Fruit fly (Drosophila melanogaster) whole organism, adult: Measurements from ENCODE around the gene CG42854.
A peak's percentile ranks its signal among the peaks of the same experiment; 100 is the strongest.

ENCODE experiments used
- CG11617 ChIP-seq: fragments of 200-800 bp; sonication (Bioruptor generic); optimal IDR thresholded peaks from 2 replicates; lab custom pipeline; 2017; ENCODE audit warnings: mild to moderate bottlenecking, missing biosample characterization, missing genetic modification reagents, missing genetic modification characterization
- CG12768 ChIP-seq: fragments of 200-800 bp; sonication (Bioruptor generic); optimal IDR thresholded peaks from 2 replicates; lab custom pipeline; 2017; ENCODE audit warnings: missing biosample characterization, missing genetic modification characterization, mild to moderate bottlenecking, moderate library complexity, missing genetic modification reagents
- CG14711 ChIP-seq: fragments of 200-800 bp; sonication (Bioruptor generic); optimal IDR thresholded peaks from 2 replicates; lab custom pipeline; 2018; ENCODE audit warnings: missing biosample characterization, mild to moderate bottlenecking, missing genetic modification characterization, moderate library complexity
- CG1620 ChIP-seq: fragments of 200-800 bp; sonication (Bioruptor generic); optimal IDR thresholded peaks from 2 replicates; lab custom pipeline; 2016; ENCODE audit warnings: missing biosample characterization, missing genetic modification characterization
- CG33017 ChIP-seq: fragments of 200-800 bp; sonication (Bioruptor generic); optimal IDR thresholded peaks from 2 replicates; lab custom pipeline; 2018; ENCODE audit warnings: missing biosample characterization, mild to moderate bottlenecking, missing genetic modification characterization, moderate library complexity
- CG5204 ChIP-seq: fragments of 200-800 bp; sonication (Bioruptor generic); optimal IDR thresholded peaks from 2 replicates; lab custom pipeline; 2016; ENCODE audit warnings: missing biosample characterization, missing genetic modification characterization
- CG7045 ChIP-seq: fragments of 200-800 bp; sonication (Bioruptor generic); optimal IDR thresholded peaks from 2 replicates; lab custom pipeline; 2017; ENCODE audit warnings: missing biosample characterization, mild to moderate bottlenecking, missing genetic modification characterization
- CG7101 ChIP-seq: fragments of 200-800 bp; sonication (Bioruptor generic); optimal IDR thresholded peaks from 2 replicates; lab custom pipeline; 2018; ENCODE audit warnings: missing biosample characterization, mild to moderate bottlenecking, missing genetic modification characterization, moderate library complexity
- Clk ChIP-seq: fragments of 200-800 bp; sonication (Bioruptor generic); optimal IDR thresholded peaks from 2 replicates; lab custom pipeline; 2017; ENCODE audit warnings: missing biosample characterization, missing genetic modification characterization
- Crg-1 ChIP-seq: fragments of 200-800 bp; sonication (Bioruptor generic); optimal IDR thresholded peaks from 2 replicates; lab custom pipeline; 2016; ENCODE audit warnings: missing biosample characterization, missing genetic modification characterization
- Hr96 ChIP-seq: fragments of 200-800 bp; sonication (Bioruptor generic); optimal IDR thresholded peaks from 2 replicates; lab custom pipeline; 2016; ENCODE audit warnings: missing biosample characterization, missing genetic modification characterization
- Mnt ChIP-seq: fragments of 200-800 bp; sonication (Bioruptor generic); optimal IDR thresholded peaks from 2 replicates; lab custom pipeline; 2016; ENCODE audit warnings: missing biosample characterization, mild to moderate bottlenecking, missing genetic modification characterization
- bab1 ChIP-seq: fragments of 200-800 bp; sonication (Bioruptor generic); optimal IDR thresholded peaks from 3 replicates; lab custom pipeline; 2019; ENCODE audit warnings: missing biosample characterization, mild to moderate bottlenecking, missing genetic modification characterization, moderate library complexity
- cic ChIP-seq: fragments of 200-800 bp; sonication (Bioruptor generic); optimal IDR thresholded peaks from 2 replicates; lab custom pipeline; 2017; ENCODE audit warnings: missing biosample characterization, mild to moderate bottlenecking, missing genetic modification characterization, moderate library complexity
- cnc ChIP-seq, 2 experiments: fragments of >200 bp; optimal IDR thresholded peaks; 2 replicates each; lab custom pipeline; 2017
- kay ChIP-seq: fragments of 200-800 bp; sonication (Bioruptor generic); peaks from one replicate; lab custom pipeline; 2016; ENCODE audit warnings: missing biosample characterization, missing genetic modification characterization, borderline replicate concordance
- ovo ChIP-seq: fragments of 200-800 bp; sonication (Bioruptor generic); optimal IDR thresholded peaks from 2 replicates; lab custom pipeline; 2016; ENCODE audit warnings: missing biosample characterization, missing genetic modification characterization
- pad ChIP-seq: fragments of 200-800 bp; sonication (Bioruptor generic); optimal IDR thresholded peaks from 3 replicates; lab custom pipeline; 2017; ENCODE audit warnings: missing biosample characterization, missing genetic modification characterization, mild to moderate bottlenecking, moderate library complexity, missing genetic modification reagents
- tj ChIP-seq: fragments of 200-800 bp; sonication (Bioruptor generic); optimal IDR thresholded peaks from 3 replicates; lab custom pipeline; 2017; ENCODE audit warnings: missing biosample characterization, mild to moderate bottlenecking, missing genetic modification characterization, moderate library complexity
- toe ChIP-seq: fragments of 200-800 bp; sonication (Bioruptor generic); optimal IDR thresholded peaks from 2 replicates; lab custom pipeline; 2016; ENCODE audit warnings: missing biosample characterization, missing genetic modification characterization

The CG42854 gene

DNA sequence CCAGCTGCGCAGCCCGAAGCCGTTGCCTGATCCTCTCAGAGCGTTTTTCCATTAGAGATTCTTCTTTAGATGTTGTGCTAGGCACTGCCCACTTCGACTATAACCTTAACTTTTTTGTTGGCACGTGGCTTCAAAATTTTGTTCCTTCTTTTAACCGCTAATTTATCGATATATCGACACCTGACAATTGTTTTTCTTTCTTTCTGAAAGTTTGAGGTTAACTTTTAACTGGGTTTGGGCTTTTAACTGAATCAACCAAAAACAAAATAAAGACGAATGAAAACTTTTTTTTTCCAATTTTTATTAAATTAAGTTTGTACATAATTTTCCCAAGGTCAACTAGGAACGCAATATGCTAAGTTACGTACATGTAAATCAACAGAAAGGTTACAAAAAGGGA is at the start of gene CG42854:
Gene CG42854, minus strand, starts transcription at position 101 of the 400 bp plus-strand sequence.
- TF ChIP-seq Clk (GFP tag; lab: Kevin White, UChicago) (no peak), CG7045 (no peak), kay (no peak), cic (GFP tag; lab: Kevin White, UChicago) (no peak), toe (GFP tag; lab: Kevin White, UChicago) (no peak), Hr96 (no peak), bab1 (GFP tag; lab: Kevin White, UChicago) (no peak), CG5204 (GFP tag; lab: Kevin White, UChicago) (no peak), Crg-1 (GFP tag; lab: Kevin White, UChicago) (no peak)

DNA sequence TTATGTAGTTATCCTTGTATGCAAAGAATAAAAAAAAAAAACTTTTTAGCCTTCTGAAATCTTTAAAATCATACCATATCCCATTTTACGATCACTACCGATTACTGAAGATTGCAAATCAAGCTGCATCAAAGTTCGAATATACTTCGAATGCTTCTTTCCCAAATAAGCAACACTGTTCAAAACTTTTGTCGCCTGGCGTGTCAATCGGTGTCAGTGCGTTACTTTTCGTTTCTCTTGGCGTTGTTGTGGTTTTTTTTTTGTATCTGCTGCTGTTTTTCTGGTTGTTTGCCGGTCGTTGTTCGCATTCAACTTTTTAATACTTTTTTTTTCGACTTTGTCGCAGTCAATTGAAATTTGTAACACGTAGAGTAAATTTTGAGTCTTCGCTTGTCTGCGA is 48.2 kb upstream of the CG42854 start:
- TF ChIP-seq ovo (GFP tag; lab: Kevin White, UChicago), result no peak
- no peak for TF ChIP-seq CG33017 (tag; lab: Kevin White, UChicago)
- no peak for TF ChIP-seq cnc (optimal IDR thresholded peaks at IDR 0.05; lab: Kevin White, UChicago)

DNA sequence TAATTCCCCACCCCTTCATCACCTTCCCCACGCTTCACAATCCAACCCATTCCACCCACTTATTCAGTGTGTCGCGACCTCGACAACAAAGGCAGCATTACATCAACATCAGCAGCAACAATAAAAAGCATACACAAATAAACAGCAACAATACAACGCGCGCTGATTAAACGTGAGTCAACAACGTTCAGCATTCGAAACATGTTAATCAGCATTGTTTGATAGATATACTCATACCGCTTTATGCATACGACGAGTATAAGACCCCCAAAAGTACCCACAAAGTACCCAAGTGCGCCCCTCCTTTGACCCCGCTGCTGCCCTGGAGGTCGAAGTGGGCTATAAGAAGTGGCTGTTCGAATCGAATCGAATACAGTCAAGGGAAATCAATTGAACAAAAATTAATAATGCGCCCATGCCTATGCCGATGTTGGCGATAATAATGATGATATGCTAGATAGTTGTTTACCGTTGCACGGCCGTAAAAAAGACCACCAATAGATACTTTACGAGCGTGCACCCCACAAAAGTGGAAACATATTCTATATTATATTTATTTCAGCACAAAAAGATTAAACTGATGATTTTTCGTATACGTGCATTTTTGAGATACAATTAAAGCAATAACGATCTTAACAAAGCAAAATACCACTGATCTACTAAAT is 47.5 kb upstream of the CG42854 start:
- TF ChIP-seq tj (GFP tag; lab: Kevin White, UChicago) (peak; percentile 82), CG12768 (GFP tag; lab: Kevin White, UChicago) (peak; percentile 2), CG7101 (no peak)

DNA sequence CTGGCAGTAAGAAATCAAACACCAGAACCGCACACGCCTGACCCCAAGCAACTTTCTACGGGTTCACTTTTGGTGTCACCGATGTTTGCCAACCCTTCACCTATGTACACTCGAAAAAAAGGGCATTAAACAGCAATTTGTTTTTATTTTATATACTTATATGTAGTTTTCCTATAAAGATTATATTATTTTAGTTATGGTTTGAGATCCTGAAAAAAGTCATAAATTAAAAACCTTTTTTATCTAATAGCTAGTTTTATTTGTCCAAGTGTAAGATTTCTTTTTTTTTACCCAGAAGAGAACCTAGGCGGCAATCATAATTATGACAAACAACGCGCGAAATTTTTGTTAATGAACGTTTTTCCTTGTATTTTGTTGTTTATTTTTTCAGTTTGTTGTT is 46.6 kb upstream of the CG42854 start:
- no peak for TF ChIP-seq CG11617 (GFP tag; lab: Kevin White, UChicago)
- TF ChIP-seq CG1620 (GFP tag; lab: Kevin White, UChicago), result no peak
- peak; percentile 64 for TF ChIP-seq CG14711 (tag; lab: Kevin White, UChicago)
- TF ChIP-seq kay, result peak; percentile 36
- TF ChIP-seq tj (GFP tag; lab: Kevin White, UChicago), result no peak
- no peak for TF ChIP-seq CG7101
- peak; percentile 85 for TF ChIP-seq bab1 (GFP tag; lab: Kevin White, UChicago)
- TF ChIP-seq pad (GFP tag; lab: Kevin White, UChicago), result peak; percentile 6

DNA sequence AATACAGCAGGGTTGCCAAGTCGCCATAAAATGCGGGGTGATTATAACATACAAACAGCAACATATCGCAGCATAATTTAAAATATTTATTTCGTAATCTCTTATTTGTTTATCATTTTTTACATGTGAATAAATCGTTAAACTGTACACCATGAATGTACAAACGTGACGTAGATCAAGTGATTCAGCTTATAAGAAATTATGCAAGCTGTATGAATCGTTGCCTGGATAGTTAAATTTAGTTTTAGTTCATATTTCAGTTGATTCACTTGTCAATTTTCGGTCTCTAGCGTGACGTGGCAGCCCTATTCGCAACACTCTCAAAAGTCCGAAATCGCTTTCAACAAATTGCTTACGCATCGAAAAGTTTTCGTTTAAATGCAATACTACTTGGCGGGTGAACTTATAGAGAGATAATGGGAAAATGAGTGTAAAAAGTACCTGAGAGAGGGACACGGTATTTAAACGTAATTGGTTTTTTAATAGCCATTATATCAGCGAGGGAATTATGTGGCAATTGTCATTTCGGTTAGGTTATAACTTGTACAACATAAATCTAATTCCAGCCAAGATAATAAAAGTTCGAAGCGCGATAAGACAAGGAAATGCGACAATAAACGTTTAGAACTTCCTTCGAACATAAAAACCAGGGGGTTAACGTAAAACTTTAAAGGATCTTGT is 45.4 kb upstream of the CG42854 start:
- peak; percentile 82 for TF ChIP-seq ovo (GFP tag; lab: Kevin White, UChicago)
- TF ChIP-seq CG12768 (GFP tag; lab: Kevin White, UChicago), result peak; percentile 72
- no peak for TF ChIP-seq kay
- TF ChIP-seq Crg-1 (GFP tag; lab: Kevin White, UChicago), result peak; percentile 74
- TF ChIP-seq Hr96, result peak; percentile 82
- TF ChIP-seq Clk (GFP tag; lab: Kevin White, UChicago), result no peak
- TF ChIP-seq CG14711 (tag; lab: Kevin White, UChicago), result peak; percentile 93
- peak; percentile 83 for TF ChIP-seq pad (GFP tag; lab: Kevin White, UChicago)
- peak; percentile 92 for TF ChIP-seq CG7101
- peak; percentile 94 for TF ChIP-seq tj (GFP tag; lab: Kevin White, UChicago)
- no peak for TF ChIP-seq cnc (optimal IDR thresholded peaks at IDR 0.05; lab: Kevin White, UChicago)
- peak; percentile 77 for TF ChIP-seq CG5204 (GFP tag; lab: Kevin White, UChicago)
- peak; percentile 94 for TF ChIP-seq CG11617 (GFP tag; lab: Kevin White, UChicago)
- peak; percentile 94 for TF ChIP-seq bab1 (GFP tag; lab: Kevin White, UChicago)
- peak; percentile 71 for TF ChIP-seq Mnt
- TF ChIP-seq CG33017 (tag; lab: Kevin White, UChicago), result peak; percentile 77
- TF ChIP-seq toe (GFP tag; lab: Kevin White, UChicago), result peak; percentile 44
- TF ChIP-seq CG7045, result peak; percentile 58
- no peak for TF ChIP-seq cic (GFP tag; lab: Kevin White, UChicago)
- TF ChIP-seq CG1620 (GFP tag; lab: Kevin White, UChicago), result peak; percentile 82

DNA sequence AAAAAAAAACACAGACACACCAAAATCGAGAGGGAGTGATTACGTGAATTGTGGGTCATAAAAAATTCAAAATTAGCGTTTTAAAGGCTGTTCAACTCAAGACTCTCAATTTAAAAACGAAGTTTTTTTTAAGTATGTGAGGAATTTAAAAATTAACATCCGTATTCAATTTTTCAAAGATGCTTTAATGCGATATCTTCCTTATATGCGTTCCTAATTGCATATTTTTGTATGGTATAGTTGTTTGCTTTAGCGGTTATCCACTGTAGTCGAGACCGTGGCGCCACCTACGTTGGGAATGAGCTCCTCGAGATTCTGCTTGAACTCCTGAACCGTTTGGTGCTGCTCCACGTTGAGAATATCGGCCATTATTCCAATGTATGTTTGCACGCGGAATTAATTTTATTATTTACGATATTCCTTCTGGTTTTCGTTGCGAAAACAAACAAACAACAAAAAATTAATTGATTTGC is 44.2 kb upstream of the CG42854 start:
- TF ChIP-seq tj (GFP tag; lab: Kevin White, UChicago), result peak; percentile 22
- TF ChIP-seq Mnt, result no peak

DNA sequence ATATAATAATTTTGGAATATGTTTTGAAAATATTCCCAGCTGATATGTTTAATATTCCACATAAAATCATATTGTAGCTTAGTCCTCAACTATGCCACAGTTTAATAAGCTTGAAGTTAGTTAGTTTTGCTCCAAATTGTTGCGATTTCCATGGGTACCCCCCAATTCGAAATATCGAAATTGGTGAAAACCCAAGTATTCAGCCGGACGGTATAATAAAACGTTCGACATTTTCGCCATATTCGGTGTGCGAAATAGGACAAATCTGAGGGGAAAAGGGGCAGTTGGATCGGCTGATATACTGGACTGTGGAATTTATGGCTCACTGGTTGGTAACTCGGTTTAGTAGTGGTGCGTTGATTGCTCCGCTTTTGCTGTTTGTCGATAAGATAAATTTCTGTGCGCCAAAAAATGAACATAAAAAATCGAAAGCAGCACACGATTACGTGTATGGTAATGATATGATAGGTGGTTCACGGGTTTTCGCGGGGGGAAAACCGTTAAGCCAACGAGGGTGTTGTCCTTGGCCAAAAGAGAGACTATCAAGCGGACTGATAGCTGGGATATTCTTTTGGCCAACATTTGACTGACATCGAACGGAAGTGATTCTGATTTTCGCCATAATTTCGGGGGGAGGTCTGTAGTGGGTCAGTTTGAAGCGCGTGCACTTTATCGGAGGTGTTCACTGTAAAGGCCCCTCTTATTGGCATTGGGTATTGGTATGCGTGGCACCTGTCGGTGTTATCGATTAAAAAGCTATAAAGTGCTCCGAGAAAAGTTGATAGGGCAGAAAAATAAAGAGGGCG is 43.5 kb upstream of the CG42854 start:
- TF ChIP-seq CG33017 (tag; lab: Kevin White, UChicago) (no peak), CG1620 (GFP tag; lab: Kevin White, UChicago) (no peak), Hr96 (no peak), CG5204 (GFP tag; lab: Kevin White, UChicago) (no peak), CG7045 (no peak), Crg-1 (GFP tag; lab: Kevin White, UChicago) (no peak), tj (GFP tag; lab: Kevin White, UChicago) (peak; percentile 51), Mnt (no peak), kay (peak; percentile 57)
